Fruit fly (Drosophila melanogaster): Measurements from ENCODE around the gene CG17111.
A peak's percentile ranks its signal among the peaks of the same experiment; 100 is the strongest.

The CG17111 gene

dm6 chr3R:23048690-23049118 is 18.4 kb downstream of the CG17111 start:
- peak; percentile 64 for TF ChIP-seq CG7045 (GFP tag; optimal IDR thresholded peaks at IDR 0.05)
- peak; percentile 51 for TF ChIP-seq CG11617 (GFP tag; optimal IDR thresholded peaks at IDR 0.05)
- peak; percentile 30 for TF ChIP-seq CG14711 (tag; optimal IDR thresholded peaks at IDR 0.05)
- TF ChIP-seq bab1 (GFP tag; optimal IDR thresholded peaks at IDR 0.05) = peak; percentile 11
- peak; percentile 63 for TF ChIP-seq CG5204 (GFP tag; optimal IDR thresholded peaks at IDR 0.05)
- TF ChIP-seq pad (GFP tag; optimal IDR thresholded peaks at IDR 0.05) = no peak
- no peak for TF ChIP-seq kay (GFP tag; ENCODE audit: borderline replicate concordance)
- TF ChIP-seq cic (GFP tag; optimal IDR thresholded peaks at IDR 0.05) = no peak
- TF ChIP-seq CG1620 (GFP tag; optimal IDR thresholded peaks at IDR 0.05) = no peak
- TF ChIP-seq CG7101 (tag; optimal IDR thresholded peaks at IDR 0.05) = peak; percentile 63
- no peak for TF ChIP-seq Mnt (GFP tag; optimal IDR thresholded peaks at IDR 0.05)
- TF ChIP-seq toe (GFP tag; optimal IDR thresholded peaks at IDR 0.05) = peak; percentile 49
- no peak for TF ChIP-seq tj (GFP tag; optimal IDR thresholded peaks at IDR 0.05)
- no peak for TF ChIP-seq Clk (GFP tag; optimal IDR thresholded peaks at IDR 0.05)
- TF ChIP-seq ovo (GFP tag; optimal IDR thresholded peaks at IDR 0.05) = no peak
- peak; percentile 44 for TF ChIP-seq CG12768 (GFP tag; optimal IDR thresholded peaks at IDR 0.05)
- no peak for TF ChIP-seq Crg-1 (GFP tag; optimal IDR thresholded peaks at IDR 0.05)
- TF ChIP-seq cnc (optimal IDR thresholded peaks at IDR 0.05) = no peak
- TF ChIP-seq CG33017 (tag; optimal IDR thresholded peaks at IDR 0.05) = peak; percentile 54
- TF ChIP-seq Hr96 (GFP tag; optimal IDR thresholded peaks at IDR 0.05) = peak; percentile 44

- TF ChIP-seq pad (GFP tag; optimal IDR thresholded peaks at IDR 0.05) = peak; percentile 20
- TF ChIP-seq Mnt (GFP tag; optimal IDR thresholded peaks at IDR 0.05) = peak; percentile 2
- no peak for TF ChIP-seq CG14711 (tag; optimal IDR thresholded peaks at IDR 0.05)
- no peak for TF ChIP-seq ovo (GFP tag; optimal IDR thresholded peaks at IDR 0.05)
- no peak for TF ChIP-seq cnc (optimal IDR thresholded peaks at IDR 0.05)
- peak; percentile 70 for TF ChIP-seq cic (GFP tag; optimal IDR thresholded peaks at IDR 0.05)
- no peak for TF ChIP-seq CG1620 (GFP tag; optimal IDR thresholded peaks at IDR 0.05)
Observed at dm6 chr3R:23048089-23048689, 18.9 kb downstream of the CG17111 start, which contains the start of gene CG17121. Gene CG17121 (minus strand): TSS chr3R:23048214.

- TF ChIP-seq toe (GFP tag; optimal IDR thresholded peaks at IDR 0.05) (no peak), Clk (GFP tag; optimal IDR thresholded peaks at IDR 0.05) (no peak), CG7045 (GFP tag; optimal IDR thresholded peaks at IDR 0.05) (peak; percentile 9), CG11617 (GFP tag; optimal IDR thresholded peaks at IDR 0.05) (no peak), CG5204 (GFP tag; optimal IDR thresholded peaks at IDR 0.05) (peak; percentile 25), CG7101 (tag; optimal IDR thresholded peaks at IDR 0.05) (peak; percentile 10), pad (GFP tag; optimal IDR thresholded peaks at IDR 0.05) (no peak), bab1 (GFP tag; optimal IDR thresholded peaks at IDR 0.05) (no peak), kay (GFP tag; ENCODE audit: borderline replicate concordance) (no peak), tj (GFP tag; optimal IDR thresholded peaks at IDR 0.05) (no peak), CG33017 (tag; optimal IDR thresholded peaks at IDR 0.05) (peak; percentile 33), Hr96 (GFP tag; optimal IDR thresholded peaks at IDR 0.05) (peak; percentile 7), CG1620 (GFP tag; optimal IDR thresholded peaks at IDR 0.05) (no peak), cic (GFP tag; optimal IDR thresholded peaks at IDR 0.05) (no peak), Mnt (GFP tag; optimal IDR thresholded peaks at IDR 0.05) (no peak), Crg-1 (GFP tag; optimal IDR thresholded peaks at IDR 0.05) (no peak), cnc (optimal IDR thresholded peaks at IDR 0.05) (no peak), CG14711 (tag; optimal IDR thresholded peaks at IDR 0.05) (no peak), ovo (GFP tag; optimal IDR thresholded peaks at IDR 0.05) (no peak), CG12768 (GFP tag; optimal IDR thresholded peaks at IDR 0.05) (peak; percentile 24)
Observed at dm6 chr3R:23046529-23046943, 20.5 kb downstream of the CG17111 start.

dm6 chr3R:23043690-23044089 is 23.4 kb downstream of the CG17111 start, which contains the start of gene CG13837:
Gene CG13837 (plus strand): TSS chr3R:23043990.
- TF ChIP-seq cnc (optimal IDR thresholded peaks at IDR 0.05) (no peak), Crg-1 (GFP tag; optimal IDR thresholded peaks at IDR 0.05) (no peak), toe (GFP tag; optimal IDR thresholded peaks at IDR 0.05) (no peak), kay (GFP tag; ENCODE audit: borderline replicate concordance) (no peak), tj (GFP tag; optimal IDR thresholded peaks at IDR 0.05) (no peak), CG5204 (GFP tag; optimal IDR thresholded peaks at IDR 0.05) (no peak), Clk (GFP tag; optimal IDR thresholded peaks at IDR 0.05) (no peak), cic (GFP tag; optimal IDR thresholded peaks at IDR 0.05) (no peak), CG33017 (tag; optimal IDR thresholded peaks at IDR 0.05) (no peak)

dm6 chr3R:23042746-23043265 is 24.3 kb downstream of the CG17111 start:
- TF ChIP-seq CG33017 (tag; optimal IDR thresholded peaks at IDR 0.05) (no peak), CG7045 (GFP tag; optimal IDR thresholded peaks at IDR 0.05) (no peak), kay (GFP tag; ENCODE audit: borderline replicate concordance) (no peak), CG7101 (tag; optimal IDR thresholded peaks at IDR 0.05) (no peak)

- TF ChIP-seq CG1620 (GFP tag; optimal IDR thresholded peaks at IDR 0.05) (no peak), CG7045 (GFP tag; optimal IDR thresholded peaks at IDR 0.05) (no peak), pad (GFP tag; optimal IDR thresholded peaks at IDR 0.05) (no peak), CG12768 (GFP tag; optimal IDR thresholded peaks at IDR 0.05) (no peak), kay (GFP tag; ENCODE audit: borderline replicate concordance) (no peak), tj (GFP tag; optimal IDR thresholded peaks at IDR 0.05) (no peak), CG5204 (GFP tag; optimal IDR thresholded peaks at IDR 0.05) (no peak)
Observed at dm6 chr3R:23041941-23042340, 25.1 kb downstream of the CG17111 start, which contains the start of gene CG13838. Gene CG13838 (plus strand): TSS chr3R:23042241.

Data from whole organism, adult.